Worm (Caenorhabditis elegans) whole organism, L4/young adult: ENCODE data around the gene glna-2.

Experiments used
- dao-5 ChIP-seq: sonication (generic microtip); optimal IDR thresholded peaks from 2 replicates; lab custom pipeline; 2016; ENCODE audit warnings: missing genotype, missing genetic modification characterization, moderate library complexity, missing compliant biosample characterization
- him-1 ChIP-seq: sonication (generic microtip); optimal IDR thresholded peaks from 2 replicates; lab custom pipeline; 2016; ENCODE audit warnings: missing genotype, missing genetic modification reagents, missing genetic modification characterization, missing compliant biosample characterization

DNA sequence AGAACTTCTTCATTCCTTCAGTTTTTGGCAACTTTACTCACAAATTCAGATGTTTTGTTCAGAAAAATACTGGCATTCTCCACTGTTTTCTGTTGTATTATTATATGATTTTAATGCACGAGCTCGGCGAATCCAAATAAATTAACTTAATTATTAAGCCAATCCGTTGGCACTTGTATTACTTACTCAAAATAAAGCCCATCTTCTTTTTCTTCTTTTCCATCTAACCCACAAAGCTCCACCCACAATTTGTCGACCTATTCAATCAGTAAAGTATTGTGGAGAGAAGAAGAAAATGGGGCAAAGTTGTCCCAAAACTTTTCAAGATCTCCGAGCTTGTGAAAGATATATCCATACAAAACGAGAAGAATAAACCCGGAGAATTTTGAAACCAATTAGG is 17.2 kb upstream of the glna-2 start:
- TF ChIP-seq him-1 = no peak
- no peak for TF ChIP-seq dao-5
